Fruit fly (Drosophila melanogaster): ENCODE data around the gene hng3.

DNA sequence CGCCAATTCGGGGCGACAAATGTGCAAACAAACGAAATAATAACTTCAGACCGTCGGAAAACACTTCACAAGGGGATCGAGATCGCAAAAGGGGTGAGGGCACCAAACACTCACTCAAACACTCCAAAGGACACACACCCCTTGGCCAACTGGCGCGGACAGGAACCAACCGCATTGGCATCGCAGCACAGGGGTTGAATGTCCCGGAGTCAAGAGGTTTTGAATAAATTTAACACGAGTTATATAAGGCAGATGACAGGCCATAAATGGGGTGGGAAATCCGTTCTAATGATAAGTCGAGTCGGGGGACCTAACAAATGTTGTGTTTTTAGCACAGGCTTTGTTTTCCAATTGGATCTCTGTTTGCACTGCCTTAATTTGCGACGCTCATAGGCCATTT is 27.2 kb upstream of the hng3 start:
- no peak for TF ChIP-seq Met (GFP tag; optimal IDR thresholded peaks at IDR 0.05)
- TF ChIP-seq Eip93F (GFP tag; optimal IDR thresholded peaks at IDR 0.05), result no peak
- TF ChIP-seq fd59A (GFP tag; optimal IDR thresholded peaks at IDR 0.05), result no peak
- no peak for TF ChIP-seq CG3919 (GFP tag; optimal IDR thresholded peaks at IDR 0.05)
- TF ChIP-seq CG10669 (GFP tag; optimal IDR thresholded peaks at IDR 0.05), result no peak
- no peak for TF ChIP-seq fkh (GFP tag; optimal IDR thresholded peaks at IDR 0.05)
- no peak for TF ChIP-seq Gug (GFP tag; IDR thresholded peaks at IDR 0.05)
- TF ChIP-seq CG8119 (GFP tag; IDR thresholded peaks at IDR 0.05), result no peak
- TF ChIP-seq Lpt (GFP tag; optimal IDR thresholded peaks at IDR 0.05), result no peak
- no peak for TF ChIP-seq CG4318 (GFP tag; optimal IDR thresholded peaks at IDR 0.05)
- TF ChIP-seq net (GFP tag; optimal IDR thresholded peaks at IDR 0.05), result no peak
- TF ChIP-seq Hr4 (GFP tag; optimal IDR thresholded peaks at IDR 0.05), result no peak
- no peak for TF ChIP-seq CG11294 (GFP tag; IDR thresholded peaks at IDR 0.05)

Data from whole organism, prepupa.